Fruit fly (Drosophila melanogaster) whole organism, embryonic: ENCODE results near the gene TrpA1.
A peak's percentile ranks its signal among the peaks of the same experiment; 100 is the strongest.

Experiments used
- Ada2b ChIP-seq: fragments of 200-800 bp; sonication (Bioruptor generic); IDR thresholded peaks from 2 replicates; pipeline ENCODE4 v1.3.6; 2022; ENCODE audit warnings: missing biosample characterization, missing genetic modification characterization
- B-H1 ChIP-seq: fragments of 200-800 bp; sonication (Bioruptor generic); IDR thresholded peaks from 3 replicates; pipeline ENCODE4 v1.3.6; 2022; ENCODE audit warnings: missing biosample characterization, missing genetic modification characterization
- B-H2 ChIP-seq: fragments of 200-800 bp; sonication (Bioruptor generic); optimal IDR thresholded peaks from 2 replicates; lab custom pipeline; 2018; ENCODE audit warnings: missing biosample characterization, mild to moderate bottlenecking, missing genetic modification characterization
- Bteb2 ChIP-seq: fragments of 200-800 bp; sonication (Bioruptor generic); optimal IDR thresholded peaks from 2 replicates; lab custom pipeline; 2016; ENCODE audit warnings: missing biosample characterization, missing genetic modification characterization
- CG10267 ChIP-seq: fragments of 200-800 bp; sonication (Bioruptor generic); optimal IDR thresholded peaks from 2 replicates; lab custom pipeline; 2018; ENCODE audit warnings: missing biosample characterization, mild to moderate bottlenecking, missing genetic modification characterization, moderate library complexity
- CG10274 ChIP-seq: fragments of 200-800 bp; sonication (Bioruptor generic); optimal IDR thresholded peaks from 3 replicates; lab custom pipeline; 2017; ENCODE audit warnings: missing biosample characterization, mild to moderate bottlenecking, missing genetic modification characterization
- CG11398 ChIP-seq: fragments of 200-800 bp; sonication (Bioruptor generic); optimal IDR thresholded peaks from 2 replicates; lab custom pipeline; 2016; ENCODE audit warnings: missing biosample characterization, missing genetic modification characterization
- CG12236 ChIP-seq: fragments of 200-800 bp; sonication (Bioruptor generic); optimal IDR thresholded peaks from 2 replicates; lab custom pipeline; 2016; ENCODE audit warnings: missing biosample characterization, missing genetic modification characterization
- CG15073 ChIP-seq: fragments of 200-800 bp; sonication (Bioruptor generic); optimal IDR thresholded peaks from 2 replicates; lab custom pipeline; 2016; ENCODE audit warnings: missing biosample characterization, missing genetic modification characterization
- CG15514 ChIP-seq: fragments of 200-800 bp; sonication (Bioruptor generic); optimal IDR thresholded peaks from 3 replicates; lab custom pipeline; 2017; ENCODE audit warnings: missing biosample characterization, missing genetic modification characterization, mild to moderate bottlenecking, moderate library complexity, missing genetic modification reagents
- CG16815 ChIP-seq: fragments of 200-800 bp; sonication (Bioruptor generic); optimal IDR thresholded peaks from 3 replicates; lab custom pipeline; 2017; ENCODE audit warnings: missing biosample characterization, mild to moderate bottlenecking, missing genetic modification characterization
- CG18476 ChIP-seq: fragments of 200-800 bp; sonication (Bioruptor generic); optimal IDR thresholded peaks from 2 replicates; lab custom pipeline; 2016; ENCODE audit warnings: missing biosample characterization, mild to moderate bottlenecking, missing genetic modification characterization
- CG18619 ChIP-seq: fragments of 200-800 bp; sonication (Bioruptor generic); optimal IDR thresholded peaks from 3 replicates; lab custom pipeline; 2017; ENCODE audit warnings: missing biosample characterization, mild to moderate bottlenecking, missing genetic modification characterization
- CG18764 ChIP-seq: fragments of 200-800 bp; sonication (Bioruptor generic); optimal IDR thresholded peaks from 3 replicates; lab custom pipeline; 2016; ENCODE audit warnings: missing biosample characterization, missing genetic modification characterization
- CG2116 ChIP-seq: fragments of 200-800 bp; sonication (Bioruptor generic); optimal IDR thresholded peaks from 3 replicates; lab custom pipeline; 2018; ENCODE audit warnings: missing biosample characterization, mild to moderate bottlenecking, missing genetic modification characterization
- CG2678 ChIP-seq: fragments of 200-800 bp; sonication (Bioruptor generic); optimal IDR thresholded peaks from 3 replicates; lab custom pipeline; 2019; ENCODE audit warnings: missing biosample characterization, mild to moderate bottlenecking, missing genetic modification characterization, moderate library complexity
- CG2712 ChIP-seq: fragments of 200-800 bp; optimal IDR thresholded peaks from 3 replicates; lab custom pipeline; 2019; ENCODE audit warnings: missing biosample characterization, mild to moderate bottlenecking, missing genetic modification characterization, moderate library complexity
- CG31224 ChIP-seq: fragments of 200-800 bp; sonication (Bioruptor generic); IDR thresholded peaks from 2 replicates; pipeline ENCODE4 v1.3.6; 2022; ENCODE audit warnings: missing biosample characterization, missing genetic modification characterization
- CG31388 ChIP-seq: fragments of 200-800 bp; sonication (Bioruptor generic); optimal IDR thresholded peaks from 2 replicates; lab custom pipeline; 2016; ENCODE audit warnings: missing biosample characterization, missing genetic modification characterization
- CG3407 ChIP-seq: fragments of 200-800 bp; sonication (Bioruptor generic); optimal IDR thresholded peaks from 2 replicates; lab custom pipeline; 2018; ENCODE audit warnings: missing biosample characterization, mild to moderate bottlenecking, missing genetic modification characterization
- CG3838 ChIP-seq: fragments of 200-800 bp; sonication (Bioruptor generic); optimal IDR thresholded peaks from 3 replicates; lab custom pipeline; 2016; ENCODE audit warnings: missing biosample characterization, missing genetic modification characterization
- CG4617 ChIP-seq: fragments of 200-800 bp; sonication (Bioruptor generic); optimal IDR thresholded peaks from 3 replicates; lab custom pipeline; 2016; ENCODE audit warnings: missing biosample characterization, missing genetic modification characterization, borderline replicate concordance
- CG6683 ChIP-seq: fragments of 200-800 bp; sonication (Bioruptor generic); optimal IDR thresholded peaks from 2 replicates; lab custom pipeline; 2017; ENCODE audit warnings: missing biosample characterization, mild to moderate bottlenecking, missing genetic modification characterization, missing genetic modification reagents
- CG7839 ChIP-seq: fragments of 200-800 bp; sonication (Bioruptor generic); optimal IDR thresholded peaks from 3 replicates; lab custom pipeline; 2018; ENCODE audit warnings: missing biosample characterization, mild to moderate bottlenecking, missing genetic modification characterization, moderate library complexity
- CG9437 ChIP-seq: fragments of 200-800 bp; sonication (Bioruptor generic); optimal IDR thresholded peaks from 2 replicates; lab custom pipeline; 2018; ENCODE audit warnings: missing biosample characterization, mild to moderate bottlenecking, missing genetic modification characterization
- Ets65A ChIP-seq: fragments of 200-800 bp; sonication (Bioruptor generic); peaks from one replicate; lab custom pipeline; 2016; ENCODE audit warnings: missing biosample characterization, missing genetic modification characterization
- Fer2 ChIP-seq: fragments of 200-800 bp; sonication (Bioruptor generic); optimal IDR thresholded peaks from 2 replicates; lab custom pipeline; 2018; ENCODE audit warnings: missing biosample characterization, mild to moderate bottlenecking, missing genetic modification characterization, moderate library complexity
- HmgZ ChIP-seq: fragments of 200-800 bp; sonication (Bioruptor generic); optimal IDR thresholded peaks from 2 replicates; lab custom pipeline; 2018; ENCODE audit warnings: missing biosample characterization, mild to moderate bottlenecking, missing genetic modification characterization
- Mrtf ChIP-seq: fragments of 200-800 bp; sonication (Bioruptor generic); IDR thresholded peaks from 3 replicates; pipeline ENCODE4 v1.3.6; 2022; ENCODE audit warnings: missing biosample characterization, missing genetic modification characterization
- Nf-YB ChIP-seq: fragments of 200-800 bp; sonication (Bioruptor generic); optimal IDR thresholded peaks from 3 replicates; lab custom pipeline; 2019; ENCODE audit warnings: missing biosample characterization, mild to moderate bottlenecking, missing genetic modification characterization, moderate library complexity
- Opbp ChIP-seq: fragments of 200-800 bp; sonication (Bioruptor generic); IDR thresholded peaks from 3 replicates; pipeline ENCODE4 v1.3.6; 2022; ENCODE audit warnings: missing biosample characterization, missing genetic modification characterization; ENCODE audit not compliant: partially characterized antibody
- PHDP ChIP-seq: fragments of 200-800 bp; sonication (Bioruptor generic); optimal IDR thresholded peaks from 3 replicates; lab custom pipeline; 2018; ENCODE audit warnings: missing biosample characterization, mild to moderate bottlenecking, missing genetic modification characterization, moderate library complexity
- Sry-δ ChIP-seq: fragments of 200-800 bp; sonication (Bioruptor generic); optimal IDR thresholded peaks from 2 replicates; lab custom pipeline; 2016; ENCODE audit warnings: missing biosample characterization, missing genetic modification characterization
- Xbp1 ChIP-seq: fragments of 200-800 bp; sonication (Bioruptor generic); optimal IDR thresholded peaks from 3 replicates; lab custom pipeline; 2016; ENCODE audit warnings: missing biosample characterization, mild to moderate bottlenecking, missing genetic modification characterization
- crc ChIP-seq: fragments of 200-800 bp; sonication (Bioruptor generic); optimal IDR thresholded peaks from 2 replicates; lab custom pipeline; 2016; ENCODE audit warnings: missing biosample characterization, missing genetic modification characterization
- cwo ChIP-seq: fragments of 200-800 bp; sonication (Bioruptor generic); optimal IDR thresholded peaks from 3 replicates; lab custom pipeline; 2017; ENCODE audit warnings: missing biosample characterization, missing genetic modification characterization, mild to moderate bottlenecking, moderate library complexity, missing genetic modification reagents
- dpn ChIP-seq, 2 experiments: fragments of 200-800 bp; sonication (Bioruptor generic); optimal IDR thresholded peaks; 3 replicates each; lab custom pipeline; 2016; ENCODE audit warnings: missing biosample characterization in 2 of 2, missing genetic modification characterization in 2 of 2
- dysf ChIP-seq: fragments of 200-800 bp; sonication (Bioruptor generic); IDR thresholded peaks from 3 replicates; pipeline ENCODE4 v1.3.6; 2022; ENCODE audit warnings: missing biosample characterization, missing genetic modification characterization
- gce ChIP-seq: fragments of 200-800 bp; sonication (Bioruptor generic); IDR thresholded peaks from 3 replicates; pipeline ENCODE4 v1.3.6; 2022; ENCODE audit warnings: missing biosample characterization, missing genetic modification characterization
- insv ChIP-seq, 2 experiments: fragments of 200-800 bp; sonication (Bioruptor generic); optimal IDR thresholded peaks; 3 replicates each; lab custom pipeline; 2016 to 2018; ENCODE audit warnings: missing biosample characterization in 2 of 2, missing genetic modification characterization in 2 of 2
- kah ChIP-seq: fragments of 200-800 bp; sonication (Bioruptor generic); optimal IDR thresholded peaks from 2 replicates; lab custom pipeline; 2018; ENCODE audit warnings: missing biosample characterization, mild to moderate bottlenecking, missing genetic modification characterization
- lola ChIP-seq, 3 experiments: fragments of >200 bp in 2 of 3; fragments of 200-800 bp in 1 of 3; sonication (Bioruptor generic) in 1 of 3; optimal IDR thresholded peaks; 2 replicates each; lab custom pipeline; 2017 to 2019; ENCODE audit warnings: missing biosample characterization in 3 of 3, missing genetic modification characterization in 3 of 3, mild to moderate bottlenecking in 1 of 3, moderate library complexity in 1 of 3
- nau ChIP-seq: fragments of 200-800 bp; sonication (Bioruptor generic); optimal IDR thresholded peaks from 3 replicates; lab custom pipeline; 2017; ENCODE audit warnings: missing biosample characterization, mild to moderate bottlenecking, missing genetic modification characterization, missing genetic modification reagents
- shn ChIP-seq: fragments of 200-800 bp; sonication (Bioruptor generic); optimal IDR thresholded peaks from 3 replicates; lab custom pipeline; 2016; ENCODE audit warnings: missing biosample characterization, missing genetic modification characterization
- sr ChIP-seq: fragments of 200-800 bp; sonication (Bioruptor generic); IDR thresholded peaks from 3 replicates; pipeline ENCODE4 v1.3.6; 2022; ENCODE audit warnings: missing biosample characterization, missing genetic modification characterization
- tap ChIP-seq: fragments of 200-800 bp; optimal IDR thresholded peaks from 3 replicates; lab custom pipeline; 2019; ENCODE audit warnings: missing biosample characterization, mild to moderate bottlenecking, missing genetic modification characterization, moderate library complexity
- tll ChIP-seq, 2 experiments: fragments of 200-800 bp in 1 of 2; fragments of >200 bp in 1 of 2; sonication (Bioruptor generic) in 1 of 2; optimal IDR thresholded peaks; 2 replicates each; lab custom pipeline; 2017 to 2019; ENCODE audit warnings: missing biosample characterization in 2 of 2, missing genetic modification characterization in 2 of 2, mild to moderate bottlenecking in 1 of 2, moderate library complexity in 1 of 2
- unpg ChIP-seq: fragments of 200-800 bp; sonication (Bioruptor generic); optimal IDR thresholded peaks from 3 replicates; lab custom pipeline; 2018; ENCODE audit warnings: missing biosample characterization, mild to moderate bottlenecking, missing genetic modification characterization, moderate library complexity

Gene TrpA1

DNA sequence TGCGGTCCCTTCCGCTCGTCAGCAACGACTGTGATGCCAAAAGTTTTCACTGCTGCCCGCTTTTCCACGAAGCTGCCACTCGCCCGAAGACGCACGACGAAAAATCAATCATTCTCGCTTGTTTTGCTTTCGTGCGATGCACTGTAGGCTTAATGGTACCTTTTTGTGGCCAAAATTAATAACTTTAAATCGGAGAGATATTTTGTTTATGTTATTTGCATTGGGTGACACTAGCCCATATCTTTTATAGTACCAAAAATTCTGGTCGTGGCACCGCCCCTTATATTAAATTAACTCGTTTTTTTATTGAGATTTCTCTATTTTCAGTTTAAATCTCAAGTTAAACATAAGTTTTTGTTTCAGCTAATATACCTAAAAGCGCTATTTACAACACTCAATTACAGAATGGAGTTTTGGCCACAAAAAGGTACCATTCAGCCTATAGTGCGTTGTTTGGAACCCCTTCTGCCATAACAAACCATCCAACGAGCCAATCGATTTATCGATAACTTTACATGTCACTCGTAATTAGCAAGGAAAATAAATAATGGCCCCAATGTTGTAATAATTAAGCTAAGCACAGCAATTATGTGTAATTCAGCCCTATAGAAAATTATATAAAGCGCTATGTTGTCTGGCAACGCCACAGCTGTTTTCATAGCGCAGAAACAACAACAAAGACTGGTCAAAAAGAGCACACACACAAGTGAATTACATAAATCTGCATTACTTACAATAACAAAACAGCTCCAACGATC lies 48.4 kb upstream of the TrpA1 start (continued):
- TF ChIP-seq Xbp1 (peak; percentile 42), CG16815 (GFP tag; lab: Kevin White, UChicago) (peak; percentile 34), CG12236 (GFP tag; lab: Kevin White, UChicago) (no peak), Mrtf (0 out of 3 replicates have a peak, but pooled peaks have one; percentile 14), lola (GFP tag; optimal IDR thresholded peaks at IDR 0.05; lab: Kevin White, UChicago) (peak in 1 of 3 experiments; percentile 46), CG6683 (GFP tag; lab: Kevin White, UChicago) (peak; percentile 51), CG31224 (GFP tag; lab: Robert Waterston, UW) (peak; percentile 34; the same call in 1 of the 2 replicates), crc (GFP tag; lab: Kevin White, UChicago) (peak; percentile 39), Ada2b (GFP tag; lab: Robert Waterston, UW) (0 out of 2 replicates have a peak, but pooled peaks have one; percentile 26), CG31388 (GFP tag; lab: Kevin White, UChicago) (no peak), CG11398 (GFP tag; lab: Kevin White, UChicago) (no peak), Sry-δ (GFP tag; lab: Kevin White, UChicago) (peak; percentile 15), HmgZ (tag; lab: Kevin White, UChicago) (peak; percentile 44), Opbp (peak; percentile 57; the same call in 2 of the 3 replicates), B-H1 (GFP tag; lab: Robert Waterston, UW) (no peak), tap (peak; percentile 30), kah (GFP tag; lab: Kevin White, UChicago) (peak; percentile 4), CG7839 (tag; lab: Kevin White, UChicago) (peak; percentile 78), Ets65A (GFP tag; lab: Kevin White, UChicago) (peak; percentile 46), CG15073 (no peak), insv (GFP tag; optimal IDR thresholded peaks at IDR 0.05; lab: Kevin White, UChicago) (peak in 1 of 2 experiments; percentile 19), CG3838 (GFP tag; lab: Kevin White, UChicago) (no peak), sr (GFP tag; lab: Robert Waterston, UW) (no peak), gce (GFP tag; lab: Robert Waterston, UW) (no peak), nau (GFP tag; lab: Kevin White, UChicago) (peak; percentile 60), unpg (peak; percentile 72), CG3407 (GFP tag; lab: Kevin White, UChicago) (peak; percentile 65), cwo (GFP tag; lab: Kevin White, UChicago) (peak; percentile 63), CG18619 (GFP tag; lab: Kevin White, UChicago) (peak; percentile 53), CG9437 (GFP tag; lab: Kevin White, UChicago) (peak; percentile 26), CG18764 (GFP tag; lab: Kevin White, UChicago) (peak; percentile 22), CG2678 (peak; percentile 84), Nf-YB (GFP tag; lab: Kevin White, UChicago) (peak; percentile 52), Bteb2 (GFP tag; lab: Kevin White, UChicago) (no peak), CG15514 (GFP tag; lab: Kevin White, UChicago) (peak; percentile 57), CG10267 (tag; lab: Kevin White, UChicago) (peak; percentile 51), dysf (peak; percentile 72), CG4617 (GFP tag; lab: Kevin White, UChicago) (no peak), dpn (GFP tag; optimal IDR thresholded peaks at IDR 0.05; lab: Kevin White, UChicago) (peak; percentile 41 to 57), shn (GFP tag; lab: Kevin White, UChicago) (peak; percentile 30), PHDP (tag; lab: Kevin White, UChicago) (peak; percentile 69), CG2116 (GFP tag; lab: Kevin White, UChicago) (peak; percentile 44), tll (GFP tag; optimal IDR thresholded peaks at IDR 0.05; lab: Kevin White, UChicago) (no peak), CG18476 (GFP tag; lab: Kevin White, UChicago) (peak; percentile 55), CG10274 (peak; percentile 24), CG2712 (tag; lab: Kevin White, UChicago) (peak; percentile 72), B-H2 (GFP tag; lab: Kevin White, UChicago) (peak; percentile 18), Fer2 (peak; percentile 49)
